Worm (Caenorhabditis elegans) whole organism, L4 larva: Measurements from ENCODE around the gene sqst-3.
"Not testable (repeated sequence)": the region's sequence is repeated elsewhere in the genome, so short reads cannot be mapped to it uniquely, and the experiment has no call there.

Experiments
- T20F7.1 ChIP-seq: fragments of 200-800 bp; sonication (Bioruptor generic); optimal IDR thresholded peaks from 2 replicates; lab custom pipeline; 2018; ENCODE audit warnings: mild to moderate bottlenecking, missing genetic modification characterization, missing compliant biosample characterization
- Y5F2A.4 ChIP-seq: fragments of 200-800 bp; sonication (Bioruptor generic); optimal IDR thresholded peaks from 2 replicates; lab custom pipeline; 2018; ENCODE audit warnings: mild to moderate bottlenecking, missing genetic modification characterization, missing compliant biosample characterization
- lin-13 ChIP-seq: fragments of 150-350 bp; optimal IDR thresholded peaks from 2 replicates; lab custom pipeline; 2014; ENCODE audit warnings: missing biosample characterization, missing genetic modification reagents, missing genetic modification characterization
- lin-15B ChIP-seq: fragments of 150-350 bp; sonication (generic microtip); optimal IDR thresholded peaks from 3 replicates; lab custom pipeline; 2014; ENCODE audit warnings: missing biosample characterization, missing genetic modification characterization
- lin-39 ChIP-seq: fragments of 150-350 bp; optimal IDR thresholded peaks from 2 replicates; lab custom pipeline; 2014; ENCODE audit warnings: missing biosample characterization, missing genetic modification reagents, missing genetic modification characterization
- mdt-29 ChIP-seq: fragments of 200-800 bp; sonication (Bioruptor generic); IDR thresholded peaks from 2 replicates; pipeline ENCODE4 v1.3.6; 2022; ENCODE audit warnings: missing genetic modification reagents, missing genetic modification characterization, missing compliant biosample characterization
- nhr-102 ChIP-seq: sonication (generic microtip); optimal IDR thresholded peaks from 2 replicates; lab custom pipeline; 2016; ENCODE audit warnings: mild to moderate bottlenecking, missing genetic modification characterization, moderate library complexity, missing compliant biosample characterization
- pha-4 ChIP-seq, 2 experiments: fragments of 150-350 bp in 1 of 2; fragments of 200-800 bp in 1 of 2; sonication (Bioruptor generic) in 1 of 2; IDR thresholded peaks in 1 of 2; optimal IDR thresholded peaks in 1 of 2; 2 replicates each; pipeline versions ENCODE4 v1.3.6 to Lab custom; 2014 to 2022; ENCODE audit warnings: missing genetic modification characterization in 2 of 2, missing genetic modification reagents in 2 of 2, missing biosample characterization in 1 of 2, missing compliant biosample characterization in 1 of 2
- php-3 ChIP-seq: fragments of 200-800 bp; sonication (Bioruptor generic); IDR thresholded peaks from 2 replicates; pipeline ENCODE4 v1.3.6; 2022; ENCODE audit warnings: missing genetic modification reagents, missing genetic modification characterization, missing compliant biosample characterization
- unc-130 ChIP-seq: sonication (generic microtip); optimal IDR thresholded peaks from 2 replicates; lab custom pipeline; 2016; ENCODE audit warnings: missing genetic modification reagents, missing genetic modification characterization, missing compliant biosample characterization
- unc-62 ChIP-seq, 3 experiments: fragments of 150-350 bp in 1 of 3; sonication (generic microtip); optimal IDR thresholded peaks in 2 of 3; peaks in 1 of 3; 1 replicate in 1 of 3; 2 replicates in 2 of 3; lab custom pipeline; 2014 to 2017; ENCODE audit warnings: missing biosample characterization in 3 of 3, missing genetic modification characterization in 3 of 3, missing genetic modification reagents in 3 of 3, missing genotype in 1 of 3
- vab-7 ChIP-seq: fragments of 200-800 bp; sonication (Bioruptor generic); IDR thresholded peaks from 2 replicates; pipeline ENCODE4 v1.3.6; 2022; ENCODE audit warnings: missing genetic modification reagents, missing genetic modification characterization, missing compliant biosample characterization
- zag-1 ChIP-seq: fragments of 150-350 bp; optimal IDR thresholded peaks from 2 replicates; lab custom pipeline; 2014; ENCODE audit warnings: missing biosample characterization, missing genetic modification characterization
- ztf-7 ChIP-seq: fragments of 150-350 bp; optimal IDR thresholded peaks from 2 replicates; lab custom pipeline; 2014; ENCODE audit warnings: missing biosample characterization, missing genetic modification characterization

DNA sequence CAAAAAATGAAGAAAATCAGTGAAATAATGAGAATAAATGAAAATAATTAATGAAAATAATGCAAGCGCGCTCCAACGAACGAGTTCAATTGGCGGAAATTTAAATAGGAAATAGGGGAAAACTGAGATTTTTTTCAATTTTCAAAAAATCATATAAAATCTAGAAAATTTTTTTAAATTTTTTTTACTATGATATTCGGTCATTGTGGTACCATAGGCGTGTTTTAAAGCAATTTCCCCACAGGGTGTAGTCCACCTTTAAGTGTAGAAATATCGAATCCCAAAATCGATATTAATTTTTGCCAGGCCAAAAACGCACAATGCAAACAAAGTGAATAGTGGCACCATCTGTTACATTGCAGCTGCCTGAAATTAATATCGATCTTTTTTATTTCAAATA, 33.6 kb downstream of the sqst-3 start, which contains the start of gene F21D9.1:
- not testable (repeated sequence) for TF ChIP-seq lin-15B (tag; lab: Kevin White, UChicago); zag-1 (tag; lab: Kevin White, UChicago); Y5F2A.4 (GFP tag; lab: Kevin White, UChicago); lin-13 (GFP tag; lab: Kevin White, UChicago); nhr-102 (tag; lab: Kevin White, UChicago); mdt-29 (GFP tag; lab: Robert Waterston, UW); lin-39 (tag; lab: Kevin White, UChicago); php-3 (GFP tag; lab: Robert Waterston, UW); unc-62 (GFP tag; optimal IDR thresholded peaks at IDR 0.05 in 1 of 2; lab: Kevin White, UChicago); unc-62 (tag; optimal IDR thresholded peaks at IDR 0.05; lab: Kevin White, UChicago); unc-130 (GFP tag; lab: Kevin White, UChicago); T20F7.1 (GFP tag; lab: Kevin White, UChicago); pha-4 (GFP tag; IDR thresholded peaks at IDR 0.05; lab: Robert Waterston, UW); pha-4 (tag; optimal IDR thresholded peaks at IDR 0.05; lab: Kevin White, UChicago); vab-7 (GFP tag; lab: Robert Waterston, UW); ztf-7 (tag; lab: Kevin White, UChicago)
